Fruit fly (Drosophila melanogaster) whole organism, embryonic: ENCODE data around the gene CG14854.

Experiments used
- Adf1 ChIP-seq: fragments of 200-800 bp; sonication (Bioruptor generic); IDR thresholded peaks from 2 replicates; pipeline ENCODE4 v1.3.6; 2022; ENCODE audit warnings: missing biosample characterization, missing genetic modification characterization
- CG13123 ChIP-seq: fragments of 200-800 bp; sonication (Bioruptor generic); optimal IDR thresholded peaks from 2 replicates; lab custom pipeline; 2016; ENCODE audit warnings: missing biosample characterization, missing genetic modification characterization
- CG14860 ChIP-seq: fragments of 200-800 bp; sonication (Bioruptor generic); IDR thresholded peaks from 3 replicates; pipeline ENCODE4 v1.3.6; 2022; ENCODE audit warnings: missing biosample characterization, missing genetic modification characterization; ENCODE audit not compliant: partially characterized antibody
- CG15696 ChIP-seq: fragments of 200-800 bp; sonication (Bioruptor generic); optimal IDR thresholded peaks from 2 replicates; lab custom pipeline; 2019; ENCODE audit warnings: missing biosample characterization, mild to moderate bottlenecking, missing genetic modification characterization, moderate library complexity
- CG16815 ChIP-seq: fragments of 200-800 bp; sonication (Bioruptor generic); optimal IDR thresholded peaks from 3 replicates; lab custom pipeline; 2017; ENCODE audit warnings: missing biosample characterization, mild to moderate bottlenecking, missing genetic modification characterization
- CG18599 ChIP-seq: fragments of 200-800 bp; sonication (Bioruptor generic); optimal IDR thresholded peaks from 3 replicates; lab custom pipeline; 2017; ENCODE audit warnings: missing biosample characterization, missing genetic modification characterization, mild to moderate bottlenecking, moderate library complexity, missing genetic modification reagents
- CG2678 ChIP-seq: fragments of 200-800 bp; sonication (Bioruptor generic); optimal IDR thresholded peaks from 3 replicates; lab custom pipeline; 2019; ENCODE audit warnings: missing biosample characterization, mild to moderate bottlenecking, missing genetic modification characterization, moderate library complexity
- CG30020 ChIP-seq: fragments of 200-800 bp; optimal IDR thresholded peaks from 2 replicates; lab custom pipeline; 2019; ENCODE audit warnings: missing biosample characterization, mild to moderate bottlenecking, missing genetic modification characterization, moderate library complexity
- CG30403 ChIP-seq: fragments of 200-800 bp; sonication (Bioruptor generic); optimal IDR thresholded peaks from 3 replicates; lab custom pipeline; 2016; ENCODE audit warnings: missing biosample characterization, missing genetic modification characterization
- CG32767 ChIP-seq: fragments of 200-800 bp; sonication (Bioruptor generic); IDR thresholded peaks from 2 replicates; pipeline ENCODE4 v1.3.6; 2022; ENCODE audit warnings: missing biosample characterization, missing genetic modification characterization
- CG33557 ChIP-seq: fragments of 200-800 bp; sonication (Bioruptor generic); optimal IDR thresholded peaks from 2 replicates; lab custom pipeline; 2019; ENCODE audit warnings: missing biosample characterization, mild to moderate bottlenecking, missing genetic modification characterization, moderate library complexity
- CG42726 ChIP-seq: fragments of 200-800 bp; sonication (Bioruptor generic); IDR thresholded peaks from 2 replicates; pipeline ENCODE4 v1.3.6; 2022; ENCODE audit warnings: missing biosample characterization, missing genetic modification characterization; ENCODE audit not compliant: partially characterized antibody
- CG6175 ChIP-seq: fragments of 200-800 bp; sonication (Bioruptor generic); IDR thresholded peaks from 3 replicates; pipeline ENCODE4 v1.3.6; 2022; ENCODE audit warnings: missing biosample characterization, missing genetic modification characterization
- CG8924 ChIP-seq: fragments of 200-800 bp; optimal IDR thresholded peaks from 3 replicates; lab custom pipeline; 2019; ENCODE audit warnings: missing biosample characterization, mild to moderate bottlenecking, missing genetic modification characterization, moderate library complexity
- CG9437 ChIP-seq: fragments of 200-800 bp; sonication (Bioruptor generic); optimal IDR thresholded peaks from 2 replicates; lab custom pipeline; 2018; ENCODE audit warnings: missing biosample characterization, mild to moderate bottlenecking, missing genetic modification characterization
- CG9609 ChIP-seq: fragments of 200-800 bp; sonication (Bioruptor generic); optimal IDR thresholded peaks from 3 replicates; lab custom pipeline; 2016; ENCODE audit warnings: missing biosample characterization, missing genetic modification characterization
- CG9876 ChIP-seq: fragments of 200-800 bp; sonication (Bioruptor generic); optimal IDR thresholded peaks from 2 replicates; lab custom pipeline; 2016; ENCODE audit warnings: missing biosample characterization, missing genetic modification characterization
- CrebB ChIP-seq: fragments of 200-800 bp; sonication (Bioruptor generic); optimal IDR thresholded peaks from 3 replicates; lab custom pipeline; 2018; ENCODE audit warnings: missing biosample characterization, mild to moderate bottlenecking, missing genetic modification characterization
- GATAe ChIP-seq: fragments of 200-800 bp; sonication (Bioruptor generic); conservative IDR thresholded peaks from 2 replicates; pipeline ENCODE4 v1.3.6; 2022; ENCODE audit warnings: missing biosample characterization, missing genetic modification characterization
- HLH3B ChIP-seq: fragments of 200-800 bp; sonication (Bioruptor generic); IDR thresholded peaks from 2 replicates; pipeline ENCODE4 v1.3.6; 2022; ENCODE audit warnings: missing biosample characterization, missing genetic modification characterization
- HLH4C ChIP-seq: fragments of 200-800 bp; sonication (Bioruptor generic); IDR thresholded peaks from 3 replicates; pipeline ENCODE4 v1.3.6; 2022; ENCODE audit warnings: missing biosample characterization, missing genetic modification characterization; ENCODE audit not compliant: partially characterized antibody
- Hr51 ChIP-seq, 2 experiments: fragments of 200-800 bp; sonication (Bioruptor generic); optimal IDR thresholded peaks; 2 replicates in 1 of 2; 3 replicates in 1 of 2; lab custom pipeline; 2016 to 2018; ENCODE audit warnings: missing biosample characterization in 2 of 2, missing genetic modification characterization in 2 of 2, mild to moderate bottlenecking in 1 of 2, moderate library complexity in 1 of 2
- MBD-R2 ChIP-seq: fragments of 200-800 bp; sonication (Bioruptor generic); IDR thresholded peaks from 2 replicates; pipeline ENCODE4 v1.3.6; 2022; ENCODE audit warnings: missing biosample characterization, missing genetic modification characterization
- NC2α ChIP-seq: fragments of 200-800 bp; sonication (Bioruptor generic); optimal IDR thresholded peaks from 2 replicates; lab custom pipeline; 2016; ENCODE audit warnings: missing biosample characterization, missing genetic modification characterization
- NFAT ChIP-seq: fragments of 200-800 bp; sonication (Bioruptor generic); IDR thresholded peaks from 2 replicates; pipeline ENCODE4 v1.3.6; 2022; ENCODE audit warnings: missing biosample characterization, missing genetic modification characterization
- Nf-YA ChIP-seq: fragments of 200-800 bp; sonication (Bioruptor generic); IDR thresholded peaks from 2 replicates; pipeline ENCODE4 v1.3.6; 2022; ENCODE audit warnings: missing biosample characterization, missing genetic modification characterization
- NfI ChIP-seq: fragments of 200-800 bp; sonication (Bioruptor generic); optimal IDR thresholded peaks from 3 replicates; lab custom pipeline; 2018; ENCODE audit warnings: missing biosample characterization, mild to moderate bottlenecking, missing genetic modification characterization, moderate library complexity
- Sox100B ChIP-seq: fragments of 200-800 bp; sonication (Bioruptor generic); optimal IDR thresholded peaks from 3 replicates; lab custom pipeline; 2018; ENCODE audit warnings: missing biosample characterization, mild to moderate bottlenecking, missing genetic modification characterization
- Sox102F ChIP-seq: fragments of 200-800 bp; sonication (Bioruptor generic); optimal IDR thresholded peaks from 2 replicates; lab custom pipeline; 2018; ENCODE audit warnings: missing biosample characterization, mild to moderate bottlenecking, missing genetic modification characterization, moderate library complexity
- TFAM ChIP-seq: fragments of 200-800 bp; sonication (Bioruptor generic); optimal IDR thresholded peaks from 2 replicates; lab custom pipeline; 2017; ENCODE audit warnings: missing biosample characterization, missing genetic modification characterization, inconsistent platforms
- ab ChIP-seq: fragments of 200-800 bp; sonication (Bioruptor generic); optimal IDR thresholded peaks from 2 replicates; lab custom pipeline; 2016; ENCODE audit warnings: missing biosample characterization, missing genetic modification characterization
- al ChIP-seq: fragments of 200-800 bp; sonication (Bioruptor generic); IDR thresholded peaks from 2 replicates; pipeline ENCODE4 v1.3.6; 2022; ENCODE audit warnings: missing biosample characterization, missing genetic modification characterization
- ap ChIP-seq: fragments of 200-800 bp; sonication (Bioruptor generic); IDR thresholded peaks from 2 replicates; pipeline ENCODE4 v1.3.6; 2022; ENCODE audit warnings: missing biosample characterization, missing genetic modification characterization
- bab2 ChIP-seq: fragments of 200-800 bp; sonication (Bioruptor generic); optimal IDR thresholded peaks from 2 replicates; lab custom pipeline; 2016; ENCODE audit warnings: missing biosample characterization, missing genetic modification characterization
- br ChIP-seq: fragments of >200 bp; optimal IDR thresholded peaks from 2 replicates; lab custom pipeline; 2017
- cato ChIP-seq: fragments of 200-800 bp; sonication (Bioruptor generic); optimal IDR thresholded peaks from 2 replicates; lab custom pipeline; 2016; ENCODE audit warnings: missing biosample characterization, missing genetic modification characterization, borderline replicate concordance
- chm ChIP-seq: fragments of 200-800 bp; sonication (Bioruptor generic); IDR thresholded peaks from 2 replicates; pipeline ENCODE4 v1.3.6; 2022; ENCODE audit warnings: missing biosample characterization, missing genetic modification characterization
- crol ChIP-seq: fragments of 200-800 bp; sonication (Bioruptor generic); IDR thresholded peaks from 2 replicates; pipeline ENCODE4 v1.3.6; 2022; ENCODE audit warnings: missing biosample characterization, missing genetic modification characterization
- dysf ChIP-seq: fragments of 200-800 bp; sonication (Bioruptor generic); IDR thresholded peaks from 3 replicates; pipeline ENCODE4 v1.3.6; 2022; ENCODE audit warnings: missing biosample characterization, missing genetic modification characterization
- hbn ChIP-seq: fragments of 200-800 bp; sonication (Bioruptor generic); IDR thresholded peaks from 2 replicates; pipeline ENCODE4 v1.3.6; 2022; ENCODE audit warnings: missing biosample characterization, missing genetic modification characterization; ENCODE audit not compliant: partially characterized antibody
- ind ChIP-seq: fragments of 200-800 bp; sonication (Bioruptor generic); optimal IDR thresholded peaks from 3 replicates; lab custom pipeline; 2016; ENCODE audit warnings: missing biosample characterization, missing genetic modification characterization
- lbe ChIP-seq: fragments of 200-800 bp; sonication (Bioruptor generic); optimal IDR thresholded peaks from 2 replicates; lab custom pipeline; 2016; ENCODE audit warnings: missing biosample characterization, mild to moderate bottlenecking, missing genetic modification characterization
- otp ChIP-seq: fragments of 200-800 bp; sonication (Bioruptor generic); IDR thresholded peaks from 3 replicates; pipeline ENCODE4, ENCODE4 v1.3.6; 2022; ENCODE audit warnings: missing biosample characterization, missing genetic modification characterization
- pan ChIP-seq, 4 experiments: fragments of >200 bp in 3 of 4; fragments of 200-800 bp in 1 of 4; sonication (Bioruptor generic) in 1 of 4; optimal IDR thresholded peaks in 3 of 4; IDR thresholded peaks in 1 of 4; 2 replicates each; pipeline versions ENCODE4 v1.3.6 to Lab custom; 2017 to 2022; ENCODE audit warnings: missing biosample characterization in 2 of 4, missing genetic modification characterization in 2 of 4, mixed read lengths in 1 of 4
- repo ChIP-seq: fragments of 200-800 bp; sonication (Bioruptor generic); optimal IDR thresholded peaks from 2 replicates; lab custom pipeline; 2016; ENCODE audit warnings: missing biosample characterization, missing genetic modification characterization
- sr ChIP-seq: fragments of 200-800 bp; sonication (Bioruptor generic); IDR thresholded peaks from 3 replicates; pipeline ENCODE4 v1.3.6; 2022; ENCODE audit warnings: missing biosample characterization, missing genetic modification characterization
- yki ChIP-seq: fragments of >200 bp; optimal IDR thresholded peaks from 3 replicates; lab custom pipeline; 2018

CG14854 gene

dm6 chr3R:14558383-14558883 is 1.4 kb downstream of the CG14854 start (continued):
- TF ChIP-seq pan (optimal IDR thresholded peaks at IDR 0.05; lab: Kevin White, UChicago) (no peak), pan (GFP tag; optimal IDR thresholded peaks at IDR 0.05 in 1 of 2, IDR thresholded peaks at IDR 0.05 in 1 of 2) (peak in 1 of 2 experiments; percentile 91), Sox102F (GFP tag; lab: Kevin White, UChicago) (peak; percentile 96), ind (GFP tag; lab: Kevin White, UChicago) (peak; percentile 85), HLH3B (GFP tag; lab: Robert Waterston, UW) (peak; percentile 91), CG30403 (GFP tag; lab: Kevin White, UChicago) (peak; percentile 94), repo (GFP tag; lab: Kevin White, UChicago) (peak; percentile 87), CG9876 (GFP tag; lab: Kevin White, UChicago) (peak; percentile 69), CG8924 (tag; lab: Kevin White, UChicago) (peak; percentile 94), CG30020 (tag; lab: Kevin White, UChicago) (peak; percentile 48), CG15696 (tag; lab: Kevin White, UChicago) (peak; percentile 55), MBD-R2 (GFP tag; lab: Robert Waterston, UW) (peak; percentile 62), GATAe (GFP tag; lab: Robert Waterston, UW) (no peak)

- TF ChIP-seq CG14860: no peak
- TF ChIP-seq CG42726 (GFP tag; lab: Robert Waterston, UW): peak; percentile 59
- no peak for TF ChIP-seq al (GFP tag; lab: Robert Waterston, UW)
- TF ChIP-seq hbn: no peak; the same call in 1 of the 2 replicates
- TF ChIP-seq CG16815 (GFP tag; lab: Kevin White, UChicago): no peak
- no peak for TF ChIP-seq CG9609 (GFP tag; lab: Kevin White, UChicago)
- TF ChIP-seq ab (GFP tag; lab: Kevin White, UChicago): no peak
- TF ChIP-seq Sox100B (GFP tag; lab: Kevin White, UChicago): no peak
- no peak for TF ChIP-seq CG9437 (GFP tag; lab: Kevin White, UChicago)
- TF ChIP-seq CG13123 (GFP tag; lab: Kevin White, UChicago): no peak
- peak; percentile 6; the same call in 1 of the 3 replicates for TF ChIP-seq sr (GFP tag; lab: Robert Waterston, UW)
- no peak for TF ChIP-seq bab2 (GFP tag; lab: Kevin White, UChicago)
- TF ChIP-seq Hr51 (GFP tag; optimal IDR thresholded peaks at IDR 0.05; lab: Kevin White, UChicago): no peak
- no peak for TF ChIP-seq cato (GFP tag; lab: Kevin White, UChicago)
- TF ChIP-seq CG33557: no peak
- no peak for TF ChIP-seq chm (GFP tag; lab: Robert Waterston, UW)
- no peak for TF ChIP-seq NC2α (GFP tag; lab: Kevin White, UChicago)
- no peak for TF ChIP-seq HLH4C
- no peak for TF ChIP-seq ap (GFP tag; lab: Robert Waterston, UW)
- TF ChIP-seq dysf (GFP tag; lab: Robert Waterston, UW): no peak; the same call in 2 of the 3 replicates
- no peak for TF ChIP-seq CG32767 (GFP tag; lab: Robert Waterston, UW)
- TF ChIP-seq Nf-YA (GFP tag; lab: Robert Waterston, UW): peak; percentile 57
- TF ChIP-seq lbe (GFP tag; lab: Kevin White, UChicago): no peak
- no peak for TF ChIP-seq CG6175 (GFP tag; lab: Robert Waterston, UW)
- no peak for TF ChIP-seq CrebB (tag; lab: Kevin White, UChicago)
- no peak for TF ChIP-seq NfI (GFP tag; lab: Kevin White, UChicago)
- TF ChIP-seq NFAT: 0 out of 2 replicates have a peak, but pooled peaks have one; percentile 19
- TF ChIP-seq CG18599 (GFP tag; lab: Kevin White, UChicago): no peak
- TF ChIP-seq TFAM (GFP tag; lab: Kevin White, UChicago): no peak
- no peak for TF ChIP-seq br (lab: Kevin White, UChicago)
- no peak for TF ChIP-seq otp
- no peak for TF ChIP-seq CG2678 (tag; lab: Kevin White, UChicago)
- peak; percentile 16 for TF ChIP-seq yki (lab: Kevin White, UChicago)
- peak; percentile 16; the same call in 1 of the 2 replicates for TF ChIP-seq Adf1 (GFP tag; lab: Robert Waterston, UW)
- TF ChIP-seq crol: peak; percentile 92
Measured at dm6 chr3R:14557480-14558354, 2.1 kb downstream of the CG14854 start, which contains the start of gene Pde6. Pde6 (minus strand) TSS chr3R:14558304.
